Worm (Caenorhabditis elegans) whole organism, L2 larva: Measurements from ENCODE around the gene fezf-1.

Source experiments
- C34F6.9 ChIP-seq: fragments of 150-350 bp; optimal IDR thresholded peaks from 2 replicates; lab custom pipeline; 2014; ENCODE audit warnings: missing biosample characterization, missing genetic modification characterization
- F13H6.1 ChIP-seq: sonication (generic microtip); optimal IDR thresholded peaks from 2 replicates; lab custom pipeline; 2016; ENCODE audit warnings: missing genetic modification characterization, missing compliant biosample characterization
- Y55F3AM.14 ChIP-seq: fragments of 200-800 bp; sonication (Bioruptor generic); optimal IDR thresholded peaks from 2 replicates; lab custom pipeline; 2018; ENCODE audit warnings: mild to moderate bottlenecking, missing genetic modification characterization, missing compliant biosample characterization
- ZK546.5 ChIP-seq: sonication (generic microtip); optimal IDR thresholded peaks from 2 replicates; lab custom pipeline; 2017; ENCODE audit warnings: missing biosample characterization, missing genetic modification characterization
- aly-2 ChIP-seq: fragments of 150-350 bp; optimal IDR thresholded peaks from 2 replicates; lab custom pipeline; 2014; ENCODE audit warnings: missing biosample characterization, missing genetic modification characterization
- ama-1 ChIP-seq: fragments of 150-350 bp; optimal IDR thresholded peaks from 2 replicates; lab custom pipeline; 2018; ENCODE audit warnings: inconsistent platforms
- blmp-1 ChIP-seq: sonication (generic microtip); optimal IDR thresholded peaks from 2 replicates; lab custom pipeline; 2017; ENCODE audit warnings: missing genetic modification characterization, mild to moderate bottlenecking, missing compliant biosample characterization, antibody characterized with exemption, moderate library complexity; ENCODE audit not compliant: insufficient read depth
- dmd-4 ChIP-seq: sonication (generic microtip); optimal IDR thresholded peaks from 2 replicates; lab custom pipeline; 2017; ENCODE audit warnings: missing biosample characterization, missing genetic modification characterization
- elt-1 ChIP-seq: fragments of 150-350 bp; optimal IDR thresholded peaks from 2 replicates; lab custom pipeline; 2014; ENCODE audit warnings: missing biosample characterization, missing genetic modification characterization
- fos-1 ChIP-seq: fragments of 150-350 bp; optimal IDR thresholded peaks from 2 replicates; lab custom pipeline; 2014; ENCODE audit warnings: missing biosample characterization, missing genetic modification characterization
- gmeb-1 ChIP-seq: fragments of 150-350 bp; optimal IDR thresholded peaks from 2 replicates; lab custom pipeline; 2014; ENCODE audit warnings: missing biosample characterization, missing genetic modification characterization
- lin-13 ChIP-seq: fragments of 150-350 bp; optimal IDR thresholded peaks from 2 replicates; lab custom pipeline; 2014; ENCODE audit warnings: missing biosample characterization, missing genetic modification reagents, missing genetic modification characterization
- lin-39 ChIP-seq: fragments of 150-350 bp; optimal IDR thresholded peaks from 2 replicates; lab custom pipeline; 2014; ENCODE audit warnings: missing biosample characterization, missing genetic modification reagents, missing genetic modification characterization
- lsy-2 ChIP-seq, 2 experiments: fragments of 150-350 bp in 1 of 2; sonication (generic microtip) in 1 of 2; optimal IDR thresholded peaks; 2 replicates each; lab custom pipeline; 2014 to 2017; ENCODE audit warnings: missing biosample characterization in 2 of 2, missing genetic modification characterization in 2 of 2
- mab-5 ChIP-seq: fragments of 150-350 bp; optimal IDR thresholded peaks from 2 replicates; lab custom pipeline; 2014; ENCODE audit warnings: missing biosample characterization, missing genetic modification characterization
- mbf-1 ChIP-seq: sonication (generic microtip); optimal IDR thresholded peaks from 2 replicates; lab custom pipeline; 2017; ENCODE audit warnings: missing biosample characterization, missing genetic modification characterization
- mdl-1 ChIP-seq, 2 experiments: fragments of 150-350 bp in 1 of 2; sonication (generic microtip) in 1 of 2; optimal IDR thresholded peaks; 2 replicates each; lab custom pipeline; 2017; ENCODE audit warnings: missing biosample characterization in 2 of 2, missing genetic modification characterization in 2 of 2
- nhr-10 ChIP-seq: sonication (generic microtip); optimal IDR thresholded peaks from 2 replicates; lab custom pipeline; 2017; ENCODE audit warnings: missing biosample characterization, missing genetic modification characterization
- nhr-11 ChIP-seq: fragments of 150-350 bp; optimal IDR thresholded peaks from 2 replicates; lab custom pipeline; 2014; ENCODE audit warnings: missing biosample characterization, missing genetic modification characterization
- nhr-12 ChIP-seq: fragments of 150-350 bp; optimal IDR thresholded peaks from 2 replicates; lab custom pipeline; 2014; ENCODE audit warnings: missing biosample characterization, missing genetic modification characterization
- nhr-129 ChIP-seq: fragments of 150-350 bp; optimal IDR thresholded peaks from 2 replicates; lab custom pipeline; 2014; ENCODE audit warnings: missing biosample characterization, missing genetic modification characterization
- nhr-21 ChIP-seq: fragments of 150-350 bp; optimal IDR thresholded peaks from 2 replicates; lab custom pipeline; 2014; ENCODE audit warnings: missing biosample characterization, missing genetic modification characterization
- nhr-237 ChIP-seq: fragments of 150-350 bp; optimal IDR thresholded peaks from 2 replicates; lab custom pipeline; 2014; ENCODE audit warnings: missing biosample characterization, missing genetic modification characterization
- nhr-25 ChIP-seq: fragments of 150-350 bp; sonication (generic microtip); optimal IDR thresholded peaks from 3 replicates; lab custom pipeline; 2014; ENCODE audit warnings: missing biosample characterization, missing genetic modification characterization
- peb-1 ChIP-seq: fragments of 150-350 bp; optimal IDR thresholded peaks from 2 replicates; lab custom pipeline; 2014; ENCODE audit warnings: missing biosample characterization, missing genetic modification characterization
- sem-4 ChIP-seq: fragments of 150-350 bp; optimal IDR thresholded peaks from 2 replicates; lab custom pipeline; 2014; ENCODE audit warnings: missing biosample characterization, missing genetic modification reagents, missing genetic modification characterization
- skn-1 ChIP-seq: sonication (generic microtip); optimal IDR thresholded peaks from 2 replicates; lab custom pipeline; 2017; ENCODE audit warnings: missing biosample characterization, missing genetic modification characterization
- snpc-4 ChIP-seq: fragments of 150-350 bp; optimal IDR thresholded peaks from 2 replicates; lab custom pipeline; 2014; ENCODE audit warnings: missing biosample characterization, missing genetic modification characterization
- unc-55 ChIP-seq: fragments of 150-350 bp; sonication (generic microtip); optimal IDR thresholded peaks from 3 replicates; lab custom pipeline; 2014; ENCODE audit warnings: missing biosample characterization, missing genetic modification reagents, missing genetic modification characterization
- zag-1 ChIP-seq: fragments of 150-350 bp; optimal IDR thresholded peaks from 2 replicates; lab custom pipeline; 2014; ENCODE audit warnings: missing biosample characterization, missing genetic modification characterization
- ztf-11 ChIP-seq: sonication (generic microtip); optimal IDR thresholded peaks from 2 replicates; lab custom pipeline; 2017; ENCODE audit warnings: missing biosample characterization, missing genetic modification characterization
- ztf-4 ChIP-seq: fragments of 150-350 bp; optimal IDR thresholded peaks from 2 replicates; lab custom pipeline; 2014; ENCODE audit warnings: missing biosample characterization, missing genetic modification characterization

Gene fezf-1

ce11 chrIV:13502806-13503363 lies 37.0 kb downstream of the fezf-1 start, which contains the start of gene tbc-9:
Gene tbc-9 (minus strand): TSS chrIV:13502856.
- TF ChIP-seq C34F6.9 (tag; lab: Kevin White, UChicago), result peak; percentile 19
- no peak for TF ChIP-seq ZK546.5 (tag; lab: Kevin White, UChicago)
- TF ChIP-seq nhr-12, result no peak
- TF ChIP-seq nhr-25, result no peak
- no peak for TF ChIP-seq nhr-11 (tag; lab: Kevin White, UChicago)
- no peak for TF ChIP-seq elt-1
- peak; percentile 18 for TF ChIP-seq unc-55 (GFP tag; lab: Kevin White, UChicago)
- TF ChIP-seq Y55F3AM.14 (GFP tag; lab: Kevin White, UChicago), result no peak
- peak; percentile 42 for TF ChIP-seq nhr-129 (tag; lab: Kevin White, UChicago)
- TF ChIP-seq, all 48 proteins: peak for 3

ce11 chrIV:13505144-13505543 lies 39.2 kb downstream of the fezf-1 start, which contains the start of gene seld-1:
Gene seld-1 (plus strand): TSS chrIV:13505444.
- no peak for TF ChIP-seq sem-4 (tag; lab: Kevin White, UChicago)
- no peak for TF ChIP-seq lin-13 (GFP tag; lab: Kevin White, UChicago)
- no peak for TF ChIP-seq ama-1 (lab: Kevin White, UChicago)
- TF ChIP-seq unc-55 (GFP tag; lab: Kevin White, UChicago), result no peak
- no peak for TF ChIP-seq ztf-4 (tag; lab: Kevin White, UChicago)
- TF ChIP-seq aly-2, result no peak
- TF ChIP-seq peb-1 (tag; lab: Kevin White, UChicago), result no peak
- no peak for TF ChIP-seq skn-1
- TF ChIP-seq snpc-4 (tag; lab: Kevin White, UChicago), result no peak

DNA sequence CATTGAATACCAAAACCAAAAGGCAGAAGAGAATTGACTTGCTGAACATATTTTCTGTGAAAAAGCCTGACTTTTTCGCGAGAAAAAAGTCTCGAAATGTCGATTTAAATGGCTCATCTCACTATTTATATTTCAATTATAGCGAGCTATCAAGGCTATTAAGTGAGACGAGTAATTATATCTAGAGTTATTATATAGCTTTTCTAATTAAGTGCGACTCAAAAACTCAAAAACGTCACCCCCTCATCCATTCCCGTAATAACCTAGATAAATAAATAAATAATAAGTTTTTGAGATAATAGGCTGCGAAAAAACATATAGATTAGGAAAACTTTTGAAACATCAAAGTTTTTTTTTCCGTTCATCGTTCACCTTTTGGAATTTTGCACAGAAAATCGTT lies 39.8 kb downstream of the fezf-1 start, which contains the start of gene nlp-17:
Gene nlp-17 (minus strand): TSS at position 101 of the 400 bp plus-strand sequence.
- no peak for TF ChIP-seq sem-4 (tag; lab: Kevin White, UChicago)
- no peak for TF ChIP-seq blmp-1 (tag; lab: Kevin White, UChicago)
- no peak for TF ChIP-seq F13H6.1
- TF ChIP-seq lsy-2 (tag; optimal IDR thresholded peaks at IDR 0.05; lab: Kevin White, UChicago), result no peak

- TF ChIP-seq gmeb-1 (tag; lab: Kevin White, UChicago), result no peak
- no peak for TF ChIP-seq nhr-11 (tag; lab: Kevin White, UChicago)
- TF ChIP-seq mbf-1 (tag; lab: Kevin White, UChicago), result no peak
- no peak for TF ChIP-seq ztf-11
- no peak for TF ChIP-seq blmp-1 (tag; lab: Kevin White, UChicago)
- TF ChIP-seq fos-1 (tag; lab: Kevin White, UChicago), result peak; percentile 29
- TF ChIP-seq lsy-2 (tag; optimal IDR thresholded peaks at IDR 0.05; lab: Kevin White, UChicago), result no peak
Observed at ce11 chrIV:13508924-13509323, 43.0 kb downstream of the fezf-1 start, which contains the start of gene afmd-2. Gene afmd-2 (plus strand): TSS chrIV:13509224.

DNA sequence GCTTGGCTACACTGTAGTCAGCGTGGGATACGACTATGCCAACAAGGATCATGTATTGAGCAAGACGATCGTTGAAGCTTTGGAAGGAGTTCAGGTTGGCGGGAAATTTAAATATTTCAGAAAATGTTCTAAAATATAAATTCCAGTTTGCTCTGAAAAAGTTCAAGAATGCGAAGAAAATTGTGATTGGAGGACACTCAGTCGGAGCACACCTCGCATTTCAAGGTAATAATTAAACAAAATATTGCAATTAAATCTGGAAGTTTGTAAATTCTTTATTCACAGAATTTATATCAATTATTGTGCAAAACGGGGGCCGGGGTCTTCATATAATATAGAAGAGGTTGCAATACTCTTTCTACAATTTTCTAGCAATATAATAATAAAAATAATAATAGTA lies 44.2 kb downstream of the fezf-1 start:
- TF ChIP-seq nhr-10 (tag; lab: Kevin White, UChicago) (no peak), nhr-129 (tag; lab: Kevin White, UChicago) (no peak), zag-1 (tag; lab: Kevin White, UChicago) (no peak), lin-39 (tag; lab: Kevin White, UChicago) (no peak), nhr-21 (tag; lab: Kevin White, UChicago) (no peak), C34F6.9 (tag; lab: Kevin White, UChicago) (no peak), ZK546.5 (tag; lab: Kevin White, UChicago) (no peak), mab-5 (no peak), skn-1 (no peak), F13H6.1 (no peak), mdl-1 (tag; optimal IDR thresholded peaks at IDR 0.05; lab: Kevin White, UChicago) (no peak), nhr-12 (no peak), lsy-2 (tag; optimal IDR thresholded peaks at IDR 0.05; lab: Kevin White, UChicago) (no peak), nhr-237 (no peak), lin-13 (GFP tag; lab: Kevin White, UChicago) (no peak), snpc-4 (tag; lab: Kevin White, UChicago) (no peak), nhr-25 (no peak), blmp-1 (tag; lab: Kevin White, UChicago) (no peak), fos-1 (tag; lab: Kevin White, UChicago) (no peak), dmd-4 (tag; lab: Kevin White, UChicago) (no peak)
- TF ChIP-seq, all 48 proteins: peak for 0
